Worm (Caenorhabditis elegans) whole organism, young adult: ENCODE measurements around the gene ncx-2.
A peak's percentile ranks its signal among the peaks of the same experiment; 100 is the strongest.

Experiments
- B0336.3 ChIP-seq: fragments of 200-800 bp; sonication (Bioruptor generic); IDR thresholded peaks from 2 replicates; pipeline ENCODE4 v1.3.6; 2022; ENCODE audit warnings: missing genetic modification characterization, missing compliant biosample characterization
- C06A6.2 ChIP-seq: fragments of 200-800 bp; sonication (Bioruptor generic); conservative IDR thresholded peaks from 2 replicates; pipeline ENCODE4 v1.3.6; 2022; ENCODE audit warnings: missing genetic modification characterization, missing compliant biosample characterization
- F33H1.4 ChIP-seq: fragments of 200-800 bp; sonication (Bioruptor generic); IDR thresholded peaks from 2 replicates; pipeline ENCODE4 v1.3.6; 2022; ENCODE audit warnings: missing genetic modification reagents, missing genetic modification characterization, missing compliant biosample characterization
- F49E8.2 ChIP-seq: sonication (generic microtip); optimal IDR thresholded peaks from 3 replicates; lab custom pipeline; 2017; ENCODE audit warnings: missing genetic modification characterization, mild to moderate bottlenecking, missing compliant biosample characterization, antibody characterized with exemption, moderate library complexity; ENCODE audit not compliant: insufficient read depth
- F52B5.7 ChIP-seq: sonication (generic microtip); optimal IDR thresholded peaks from 2 replicates; lab custom pipeline; 2016; ENCODE audit warnings: mild to moderate bottlenecking, missing genetic modification characterization, missing compliant biosample characterization
- K11D2.4 ChIP-seq: fragments of 200-800 bp; sonication (Bioruptor generic); IDR thresholded peaks from 2 replicates; pipeline ENCODE4 v1.3.6; 2022; ENCODE audit warnings: missing genetic modification reagents, missing genetic modification characterization, missing compliant biosample characterization
- T07F8.4 ChIP-seq: sonication (generic microtip); optimal IDR thresholded peaks from 2 replicates; lab custom pipeline; 2016; ENCODE audit warnings: mild to moderate bottlenecking, missing genetic modification characterization, moderate library complexity, missing compliant biosample characterization
- Y53G8AR.9 ChIP-seq: fragments of 200-800 bp; sonication (Bioruptor generic); conservative IDR thresholded peaks from 2 replicates; pipeline ENCODE4 v1.3.6; 2022; ENCODE audit warnings: missing genetic modification reagents, missing genetic modification characterization, missing compliant biosample characterization
- Y67H2A.10 ChIP-seq: fragments of 200-800 bp; sonication (Bioruptor generic); conservative IDR thresholded peaks from 2 replicates; pipeline ENCODE4 v1.3.6; 2022; ENCODE audit warnings: missing genetic modification reagents, missing genetic modification characterization, missing compliant biosample characterization
- akir-1 ChIP-seq: fragments of 200-800 bp; sonication (Bioruptor generic); optimal IDR thresholded peaks from 2 replicates; lab custom pipeline; 2018; ENCODE audit warnings: mild to moderate bottlenecking, missing genetic modification characterization, moderate library complexity, missing compliant biosample characterization
- ama-1 ChIP-seq, 3 experiments: fragments of 150-350 bp in 1 of 3; sonication (generic microtip) in 2 of 3; optimal IDR thresholded peaks; 2 replicates each; lab custom pipeline; 2014 to 2018; ENCODE audit warnings: missing biosample characterization in 2 of 3, missing genetic modification characterization in 2 of 3, missing genetic modification reagents in 2 of 3
- aptf-3 ChIP-seq: fragments of 200-800 bp; sonication (Bioruptor generic); IDR thresholded peaks from 2 replicates; pipeline ENCODE4 v1.3.6; 2022; ENCODE audit warnings: missing genetic modification characterization, missing compliant biosample characterization
- attf-5 ChIP-seq: fragments of 200-800 bp; sonication (Bioruptor generic); optimal IDR thresholded peaks from 2 replicates; lab custom pipeline; 2018; ENCODE audit warnings: mild to moderate bottlenecking, missing genetic modification characterization, missing compliant biosample characterization
- cebp-2 ChIP-seq: fragments of 200-800 bp; sonication (Bioruptor generic); IDR thresholded peaks from 2 replicates; pipeline ENCODE4 v1.3.6; 2022; ENCODE audit warnings: missing genetic modification characterization, missing compliant biosample characterization
- ceh-40 ChIP-seq: fragments of 200-800 bp; sonication (Bioruptor generic); IDR thresholded peaks from 2 replicates; pipeline ENCODE4 v1.3.6; 2022; ENCODE audit warnings: missing genetic modification characterization, missing compliant biosample characterization
- ceh-91 ChIP-seq: fragments of 200-800 bp; sonication (Bioruptor generic); IDR thresholded peaks from 2 replicates; pipeline ENCODE4 v1.3.6; 2022; ENCODE audit warnings: missing genetic modification reagents, missing genetic modification characterization, missing compliant biosample characterization
- egrh-3 ChIP-seq: fragments of 200-800 bp; sonication (Bioruptor generic); IDR thresholded peaks from 2 replicates; pipeline ENCODE4 v1.3.6; 2022; ENCODE audit warnings: missing genetic modification reagents, missing genetic modification characterization, missing compliant biosample characterization
- hlh-12 ChIP-seq: sonication (generic microtip); optimal IDR thresholded peaks from 2 replicates; lab custom pipeline; 2016; ENCODE audit warnings: missing genetic modification characterization, missing compliant biosample characterization
- hmg-1.2 ChIP-seq: fragments of 200-800 bp; sonication (Bioruptor generic); IDR thresholded peaks from 2 replicates; pipeline ENCODE4 v1.3.6; 2022; ENCODE audit warnings: missing genetic modification reagents, missing genetic modification characterization, missing compliant biosample characterization
- hsf-1 ChIP-seq: fragments of 200-800 bp; sonication (Bioruptor generic); IDR thresholded peaks from 2 replicates; pipeline ENCODE4 v1.3.6; 2022; ENCODE audit warnings: missing genetic modification reagents, missing genetic modification characterization, missing compliant biosample characterization
- let-526 ChIP-seq: fragments of 200-800 bp; sonication (Bioruptor generic); IDR thresholded peaks from 2 replicates; pipeline ENCODE4 v1.3.6; 2022; ENCODE audit warnings: missing genetic modification reagents, missing genetic modification characterization, missing compliant biosample characterization
- lsl-1 ChIP-seq: fragments of 200-800 bp; sonication (Bioruptor generic); optimal IDR thresholded peaks from 2 replicates; lab custom pipeline; 2018; ENCODE audit warnings: mild to moderate bottlenecking, missing genetic modification characterization, moderate library complexity, missing compliant biosample characterization
- mxl-1 ChIP-seq: sonication (generic microtip); optimal IDR thresholded peaks from 2 replicates; lab custom pipeline; 2016; ENCODE audit warnings: missing genetic modification characterization, missing compliant biosample characterization
- nfya-1 ChIP-seq: sonication (generic microtip); optimal IDR thresholded peaks from 2 replicates; lab custom pipeline; 2017; ENCODE audit warnings: antibody characterized with exemption, missing compliant biosample characterization, missing genetic modification characterization, borderline replicate concordance; ENCODE audit not compliant: insufficient read depth
- snpc-1.1 ChIP-seq: sonication (generic microtip); optimal IDR thresholded peaks from 2 replicates; lab custom pipeline; 2017; ENCODE audit warnings: missing genetic modification characterization, mild to moderate bottlenecking, missing compliant biosample characterization, antibody characterized with exemption, moderate library complexity, missing genotype, missing genetic modification reagents; ENCODE audit not compliant: insufficient read depth
- snpc-1.3 ChIP-seq: sonication (generic microtip); optimal IDR thresholded peaks from 2 replicates; lab custom pipeline; 2017; ENCODE audit warnings: missing genetic modification characterization, mild to moderate bottlenecking, missing compliant biosample characterization, antibody characterized with exemption, moderate library complexity, missing genotype, missing genetic modification reagents; ENCODE audit not compliant: insufficient read depth
- somi-1 ChIP-seq: fragments of 200-800 bp; sonication (Bioruptor generic); optimal IDR thresholded peaks from 2 replicates; lab custom pipeline; 2018; ENCODE audit warnings: mild to moderate bottlenecking, missing genetic modification characterization, missing compliant biosample characterization
- tbp1 ChIP-seq: fragments of 200-800 bp; sonication (Bioruptor generic); optimal IDR thresholded peaks from 2 replicates; lab custom pipeline; 2018; ENCODE audit warnings: mild to moderate bottlenecking, missing genetic modification characterization, missing compliant biosample characterization
- tbx-9 ChIP-seq: sonication (generic microtip); optimal IDR thresholded peaks from 2 replicates; lab custom pipeline; 2016; ENCODE audit warnings: borderline replicate concordance, missing genetic modification characterization, inconsistent platforms, missing compliant biosample characterization
- zfh-2 ChIP-seq: fragments of 200-800 bp; sonication (Bioruptor generic); conservative IDR thresholded peaks from 2 replicates; pipeline ENCODE4 v1.3.6; 2022; ENCODE audit warnings: missing genetic modification reagents, missing genetic modification characterization, missing compliant biosample characterization
- zim-3 ChIP-seq: sonication (generic microtip); optimal IDR thresholded peaks from 2 replicates; lab custom pipeline; 2017; ENCODE audit warnings: mild to moderate bottlenecking, missing genetic modification characterization, moderate library complexity, missing compliant biosample characterization

ncx-2 gene

ce11 chrV:5314104-5314503, 10.6 kb downstream of the ncx-2 start, which contains the start of gene C10G8.2:
Gene C10G8.2, plus strand, starts transcription at chrV:5314404.
- no peak for TF ChIP-seq F52B5.7 (tag; lab: Kevin White, UChicago)

ce11 chrV:5318349-5318748, 14.9 kb downstream of the ncx-2 start:
- no peak for TF ChIP-seq tbx-9
- TF ChIP-seq K11D2.4 (GFP tag; lab: Robert Waterston, UW) = no peak
- TF ChIP-seq somi-1 (GFP tag; lab: Kevin White, UChicago) = no peak
- TF ChIP-seq akir-1 (GFP tag; lab: Kevin White, UChicago) = no peak
- TF ChIP-seq ceh-40 = no peak
- TF ChIP-seq hsf-1 (GFP tag; lab: Robert Waterston, UW) = no peak
- no peak for TF ChIP-seq ceh-91 (GFP tag; lab: Robert Waterston, UW)
- no peak for TF ChIP-seq C06A6.2 (GFP tag; lab: Robert Waterston, UW)
- TF ChIP-seq F49E8.2 (tag; lab: Kevin White, UChicago) = no peak
- no peak for TF ChIP-seq let-526 (GFP tag; lab: Robert Waterston, UW)
- TF ChIP-seq nfya-1 (tag; lab: Kevin White, UChicago) = no peak
- TF ChIP-seq attf-5 = no peak
- TF ChIP-seq Y67H2A.10 (GFP tag; lab: Robert Waterston, UW) = no peak
- no peak for TF ChIP-seq F52B5.7 (tag; lab: Kevin White, UChicago)
- no peak for TF ChIP-seq lsl-1 (GFP tag; lab: Kevin White, UChicago)
- TF ChIP-seq hmg-1.2 (GFP tag; lab: Robert Waterston, UW) = no peak
- no peak for TF ChIP-seq ama-1 (optimal IDR thresholded peaks at IDR 0.05; lab: Kevin White, UChicago)
- no peak for TF ChIP-seq ama-1 (GFP tag; optimal IDR thresholded peaks at IDR 0.05; lab: Kevin White, UChicago)
- no peak for TF ChIP-seq cebp-2 (GFP tag; lab: Robert Waterston, UW)

- TF ChIP-seq hlh-12 = no peak
- peak; percentile 48; the same call in 1 of the 2 replicates for TF ChIP-seq zfh-2
- TF ChIP-seq F33H1.4 (GFP tag; lab: Robert Waterston, UW) = no peak
Measured at ce11 chrV:5319477-5319876, 16.0 kb downstream of the ncx-2 start, which contains the start of gene ceh-34. Gene ceh-34, minus strand, starts transcription at chrV:5319577.

- TF ChIP-seq snpc-1.3 (tag; lab: Kevin White, UChicago) = no peak
- TF ChIP-seq B0336.3 (GFP tag; lab: Robert Waterston, UW) = no peak
- no peak for TF ChIP-seq Y53G8AR.9 (GFP tag; lab: Robert Waterston, UW)
- TF ChIP-seq zfh-2 = no peak
- TF ChIP-seq egrh-3 = no peak
- TF ChIP-seq mxl-1 (tag; lab: Kevin White, UChicago) = no peak
- TF ChIP-seq, all 124 proteins: peak for 0
Measured at ce11 chrV:5322815-5323214, 19.3 kb downstream of the ncx-2 start.

ce11 chrV:5324566-5324965, 21.1 kb downstream of the ncx-2 start, which contains the start of gene ceh-33:
Gene ceh-33, minus strand, starts transcription at chrV:5324666.
- TF ChIP-seq T07F8.4 (tag; lab: Kevin White, UChicago) (no peak), aptf-3 (GFP tag; lab: Robert Waterston, UW) (no peak), tbp1 (GFP tag; lab: Kevin White, UChicago) (no peak)

ce11 chrV:5328314-5328713, 24.8 kb downstream of the ncx-2 start, which contains the start of gene C10G8.8:
Gene C10G8.8, minus strand, starts transcription at chrV:5328414.
- TF ChIP-seq zim-3 (no peak), hmg-1.2 (GFP tag; lab: Robert Waterston, UW) (no peak), ama-1 (optimal IDR thresholded peaks at IDR 0.05; lab: Kevin White, UChicago) (no peak), ama-1 (GFP tag; optimal IDR thresholded peaks at IDR 0.05; lab: Kevin White, UChicago) (no peak), snpc-1.1 (no peak), zfh-2 (no peak)
